Worm (Caenorhabditis elegans): ENCODE results near the gene ttbk-8.2.
A peak's percentile ranks its signal among the peaks of the same experiment; 100 is the strongest.

The ttbk-8.2 gene

DNA sequence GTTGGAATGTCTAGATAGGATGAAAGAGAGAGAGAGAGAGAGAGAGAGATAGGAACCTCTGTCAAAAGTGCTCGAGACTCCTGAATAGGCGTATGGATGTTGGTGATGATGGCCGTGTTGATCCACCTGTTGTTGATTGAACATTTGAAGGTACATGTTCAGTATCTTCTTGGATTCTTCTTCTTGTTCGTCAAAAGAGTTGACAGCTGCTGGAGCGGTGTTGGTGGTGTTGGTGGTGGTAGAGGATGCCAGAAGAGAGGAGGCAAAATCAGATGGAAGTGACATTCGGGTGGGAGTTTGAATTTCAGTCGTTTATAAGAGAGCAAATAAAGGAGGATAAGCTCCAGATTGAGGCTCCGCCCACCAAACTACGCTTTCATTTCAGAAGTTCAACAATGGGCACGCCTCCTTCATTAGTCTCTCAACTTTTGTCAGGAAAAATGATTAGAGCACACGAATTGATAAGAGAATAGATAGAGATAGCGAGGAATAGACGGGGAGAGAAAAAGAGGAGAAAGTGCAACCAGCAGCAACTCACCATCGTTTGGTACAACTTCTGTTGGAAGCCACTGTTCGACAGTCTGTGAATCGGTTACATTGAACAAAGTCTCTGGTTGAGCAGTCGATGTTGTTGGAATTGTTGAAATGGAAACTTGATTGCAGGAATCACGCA, 21.2 kb downstream of the ttbk-8.2 start:
- TF ChIP-seq nhr-80 (tag; optimal IDR thresholded peaks at IDR 0.05), result peak; percentile 43
- TF ChIP-seq snpc-3.4 (tag; optimal IDR thresholded peaks at IDR 0.05), result no peak
- no peak for TF ChIP-seq rcor-1 (GFP tag; IDR thresholded peaks at IDR 0.05)

DNA sequence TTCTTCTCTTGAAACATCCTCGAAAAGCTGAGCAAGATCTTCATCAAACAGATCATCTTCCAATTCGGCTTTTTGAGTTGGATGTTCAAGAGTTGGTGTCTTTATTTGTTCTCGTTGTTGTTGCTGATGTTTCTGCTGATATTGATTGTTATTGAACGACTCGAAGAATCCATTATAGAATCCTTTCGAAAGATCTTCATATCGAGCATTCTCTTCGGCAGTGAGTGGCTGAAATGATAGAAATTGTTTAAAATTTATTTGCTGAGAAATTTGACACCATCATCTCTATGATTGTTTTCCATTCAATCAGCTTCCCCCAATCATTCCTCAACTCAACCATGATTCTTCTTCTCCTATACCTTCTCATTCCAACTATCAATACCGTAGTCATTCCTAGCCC, 21.9 kb downstream of the ttbk-8.2 start, which contains the start of gene clec-178:
clec-178 (plus strand) TSS at position 301 of the 400 bp plus-strand sequence.
- TF ChIP-seq zfh-2 (GFP tag; conservative IDR thresholded peaks at IDR 0.05) (no peak), ztf-18 (tag; optimal IDR thresholded peaks at IDR 0.05) (no peak), egl-44 (GFP tag; IDR thresholded peaks at IDR 0.05) (no peak), Y56A3A.18 (GFP tag; IDR thresholded peaks at IDR 0.05) (peak; percentile 42; the same call in 1 of the 2 replicates), hlh-26 (GFP tag; conservative IDR thresholded peaks at IDR 0.05) (no peak)

ce11 chrIV:5654203-5654602, 22.5 kb downstream of the ttbk-8.2 start:
- TF ChIP-seq ztf-26 (tag; optimal IDR thresholded peaks at IDR 0.05) (no peak), nhr-80 (tag; optimal IDR thresholded peaks at IDR 0.05) (peak; percentile 92), lin-35 (GFP tag; optimal IDR thresholded peaks at IDR 0.05) (no peak), nfyb-1 (GFP tag; IDR thresholded peaks at IDR 0.05) (no peak), atf-7 (tag; optimal IDR thresholded peaks at IDR 0.05) (peak; percentile 38), lin-26 (GFP tag; IDR thresholded peaks at IDR 0.05) (no peak), lsy-27 (tag; optimal IDR thresholded peaks at IDR 0.05; ENCODE audit: borderline replicate concordance, insufficient read depth) (no peak), B0261.1 (tag; optimal IDR thresholded peaks at IDR 0.05) (no peak), Y53G8AR.9 (GFP tag; conservative IDR thresholded peaks at IDR 0.05) (0 out of 2 replicates have a peak, but pooled peaks have one; percentile 41), mcd-1 (GFP tag; IDR thresholded peaks at IDR 0.05) (0 out of 2 replicates have a peak, but pooled peaks have one; percentile 6), madf-10 (tag; optimal IDR thresholded peaks at IDR 0.05) (peak; percentile 38), dox-1 (GFP tag; IDR thresholded peaks at IDR 0.05) (peak; percentile 59; the same call in 1 of the 2 replicates), ceh-91 (GFP tag; IDR thresholded peaks at IDR 0.05) (no peak), dpl-1 (GFP tag; optimal IDR thresholded peaks at IDR 0.05) (no peak), K12H6.12 (tag; optimal IDR thresholded peaks at IDR 0.05) (no peak), nhr-90 (tag; optimal IDR thresholded peaks at IDR 0.05) (peak; percentile 21), pha-4 (tag; optimal IDR thresholded peaks at IDR 0.05) (peak; percentile 65)

DNA sequence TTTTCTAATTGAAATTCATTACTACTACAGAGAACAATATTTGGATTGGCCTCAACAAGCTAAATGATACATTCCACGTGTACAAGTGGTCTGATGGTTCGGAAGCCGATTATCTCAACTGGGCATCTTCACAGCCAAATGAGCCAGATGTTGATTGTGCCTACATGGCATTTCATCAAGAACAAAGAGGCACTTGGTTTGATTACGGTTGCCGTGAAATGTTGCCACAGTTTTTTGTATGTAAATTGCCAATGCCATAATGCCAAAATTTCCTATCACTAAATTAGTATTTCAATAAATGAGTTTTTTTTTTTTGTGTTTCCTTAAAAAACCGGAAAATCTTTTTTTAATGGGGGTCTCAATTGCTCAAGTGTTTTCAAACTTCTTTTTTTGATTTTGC, 23.0 kb downstream of the ttbk-8.2 start:
- TF ChIP-seq fkh-3 (tag; optimal IDR thresholded peaks at IDR 0.05), result no peak
- TF ChIP-seq hlh-12 (tag; optimal IDR thresholded peaks at IDR 0.05), result no peak
- no peak for TF ChIP-seq rec-8 (tag; optimal IDR thresholded peaks at IDR 0.05)
- no peak for TF ChIP-seq ztf-18 (tag; optimal IDR thresholded peaks at IDR 0.05)
- TF ChIP-seq chd-7 (tag; optimal IDR thresholded peaks at IDR 0.05), result no peak

DNA sequence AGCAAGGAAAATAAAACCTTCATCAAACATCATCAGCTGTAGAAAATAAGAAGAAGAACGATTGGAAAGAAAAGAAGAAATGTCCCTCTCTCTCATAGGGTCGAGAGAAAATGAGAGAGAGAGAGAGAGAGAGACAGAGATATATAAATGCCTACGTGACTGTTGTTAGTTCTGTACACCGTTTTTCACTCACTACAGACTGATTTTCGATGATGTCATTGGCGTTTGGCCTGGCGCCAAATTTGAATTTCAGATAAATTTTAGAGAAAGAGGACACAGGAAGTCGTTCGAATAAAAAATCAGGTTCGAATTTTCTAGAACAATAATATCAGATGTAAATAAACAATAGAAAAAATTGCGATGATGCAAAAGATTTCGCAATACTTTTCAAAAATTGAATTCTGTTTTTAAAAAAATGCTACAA, 24.2 kb downstream of the ttbk-8.2 start:
- TF ChIP-seq rec-8 (tag; optimal IDR thresholded peaks at IDR 0.05) (no peak), F52B5.7 (tag; optimal IDR thresholded peaks at IDR 0.05) (no peak), xnd-1 (tag; optimal IDR thresholded peaks at IDR 0.05) (no peak), T26A5.8 (tag; optimal IDR thresholded peaks at IDR 0.05) (no peak), F39B2.1 (GFP tag; IDR thresholded peaks at IDR 0.05) (no peak), Y79H2A.3 (GFP tag; conservative IDR thresholded peaks at IDR 0.05) (no peak), ceh-79 (tag; optimal IDR thresholded peaks at IDR 0.05) (no peak), lin-40 (tag; optimal IDR thresholded peaks at IDR 0.05) (peak; percentile 66), ztf-6 (GFP tag; IDR thresholded peaks at IDR 0.05) (no peak), ccch-3 (GFP tag; optimal IDR thresholded peaks at IDR 0.05) (no peak), ztf-26 (tag; optimal IDR thresholded peaks at IDR 0.05) (peak; percentile 68), hlh-12 (tag; optimal IDR thresholded peaks at IDR 0.05) (no peak), dox-1 (GFP tag; IDR thresholded peaks at IDR 0.05) (0 out of 2 replicates have a peak, but pooled peaks have one; percentile 19), C06A6.2 (GFP tag; conservative IDR thresholded peaks at IDR 0.05) (peak; percentile 61; the same call in 1 of the 2 replicates), lin-26 (GFP tag; IDR thresholded peaks at IDR 0.05) (0 out of 2 replicates have a peak, but pooled peaks have one; percentile 53), ztf-25 (GFP tag; IDR thresholded peaks at IDR 0.05) (no peak), ama-1 (optimal IDR thresholded peaks at IDR 0.05) (peak; percentile 60), ama-1 (GFP tag; optimal IDR thresholded peaks at IDR 0.05) (no peak)
